Fruit fly (Drosophila melanogaster) whole organism, embryonic: ENCODE measurements around the gene CG3534.

ENCODE experiments used
- Abd-B ChIP-seq: fragments of 200-800 bp; sonication (Bioruptor generic); optimal IDR thresholded peaks from 2 replicates; lab custom pipeline; 2018; ENCODE audit warnings: missing biosample characterization, mild to moderate bottlenecking, missing genetic modification characterization, moderate library complexity
- Adf1 ChIP-seq: fragments of 200-800 bp; sonication (Bioruptor generic); IDR thresholded peaks from 2 replicates; pipeline ENCODE4 v1.3.6; 2022; ENCODE audit warnings: missing biosample characterization, missing genetic modification characterization
- Aef1 ChIP-seq: fragments of 200-800 bp; sonication (Bioruptor generic); IDR thresholded peaks from 3 replicates; pipeline ENCODE4 v1.3.6; 2022; ENCODE audit warnings: missing biosample characterization, missing genetic modification characterization
- Asciz ChIP-seq: fragments of 200-800 bp; sonication (Bioruptor generic); optimal IDR thresholded peaks from 2 replicates; lab custom pipeline; 2017; ENCODE audit warnings: missing biosample characterization, mild to moderate bottlenecking, missing genetic modification characterization, missing genetic modification reagents
- C15 ChIP-seq: fragments of 200-800 bp; sonication (Bioruptor generic); IDR thresholded peaks from 3 replicates; pipeline ENCODE4 v1.3.6; 2022; ENCODE audit warnings: missing biosample characterization, missing genetic modification characterization
- CG10209 ChIP-seq: fragments of 200-800 bp; sonication (Bioruptor generic); optimal IDR thresholded peaks from 3 replicates; lab custom pipeline; 2017; ENCODE audit warnings: missing biosample characterization, mild to moderate bottlenecking, missing genetic modification characterization, missing genetic modification reagents
- CG12104 ChIP-seq: fragments of 200-800 bp; sonication (Bioruptor generic); optimal IDR thresholded peaks from 3 replicates; lab custom pipeline; 2016; ENCODE audit warnings: missing biosample characterization, missing genetic modification characterization
- CG1233 ChIP-seq: fragments of 200-800 bp; sonication (Bioruptor generic); optimal IDR thresholded peaks from 4 replicates; lab custom pipeline; 2018; ENCODE audit warnings: missing biosample characterization, mild to moderate bottlenecking, missing genetic modification characterization
- CG1647 ChIP-seq: fragments of 200-800 bp; sonication (Bioruptor generic); optimal IDR thresholded peaks from 3 replicates; lab custom pipeline; 2016; ENCODE audit warnings: missing biosample characterization, missing genetic modification characterization
- CG16779 ChIP-seq: fragments of 200-800 bp; sonication (Bioruptor generic); IDR thresholded peaks from 2 replicates; pipeline ENCODE4 v1.3.6; 2022; ENCODE audit warnings: missing biosample characterization, missing genetic modification characterization
- CG17912 ChIP-seq: fragments of 200-800 bp; sonication (Bioruptor generic); optimal IDR thresholded peaks from 2 replicates; lab custom pipeline; 2018; ENCODE audit warnings: missing biosample characterization, mild to moderate bottlenecking, missing genetic modification characterization
- CG18011 ChIP-seq: fragments of 200-800 bp; sonication (Bioruptor generic); optimal IDR thresholded peaks from 2 replicates; lab custom pipeline; 2017; ENCODE audit warnings: missing biosample characterization, missing genetic modification characterization, mild to moderate bottlenecking, moderate library complexity, missing genotype
- CG18599 ChIP-seq: fragments of 200-800 bp; sonication (Bioruptor generic); optimal IDR thresholded peaks from 3 replicates; lab custom pipeline; 2017; ENCODE audit warnings: missing biosample characterization, missing genetic modification characterization, mild to moderate bottlenecking, moderate library complexity, missing genetic modification reagents
- CG31388 ChIP-seq: fragments of 200-800 bp; sonication (Bioruptor generic); optimal IDR thresholded peaks from 2 replicates; lab custom pipeline; 2016; ENCODE audit warnings: missing biosample characterization, missing genetic modification characterization
- CG6254 ChIP-seq: fragments of 200-800 bp; sonication (Bioruptor generic); optimal IDR thresholded peaks from 3 replicates; lab custom pipeline; 2017; ENCODE audit warnings: mild to moderate bottlenecking, missing biosample characterization, missing genetic modification reagents, missing genetic modification characterization
- CG7271 ChIP-seq: fragments of 200-800 bp; sonication (Bioruptor generic); optimal IDR thresholded peaks from 2 replicates; lab custom pipeline; 2018; ENCODE audit warnings: missing biosample characterization, mild to moderate bottlenecking, missing genetic modification characterization, moderate library complexity
- CG7987 ChIP-seq: fragments of 200-800 bp; sonication (Bioruptor generic); optimal IDR thresholded peaks from 2 replicates; lab custom pipeline; 2018; ENCODE audit warnings: missing biosample characterization, mild to moderate bottlenecking, missing genetic modification characterization, moderate library complexity
- CG8478 ChIP-seq: fragments of >200 bp; optimal IDR thresholded peaks from 2 replicates; lab custom pipeline; 2018
- Deaf1 ChIP-seq: fragments of 200-800 bp; optimal IDR thresholded peaks from 3 replicates; lab custom pipeline; 2019; ENCODE audit warnings: missing biosample characterization, mild to moderate bottlenecking, missing genetic modification characterization, moderate library complexity
- Drgx ChIP-seq: fragments of 200-800 bp; sonication (Bioruptor generic); IDR thresholded peaks from 2 replicates; pipeline ENCODE4 v1.3.6; 2022; ENCODE audit warnings: missing biosample characterization, missing genetic modification characterization
- E2f2 ChIP-seq: fragments of 200-800 bp; sonication (Bioruptor generic); IDR thresholded peaks from 2 replicates; pipeline ENCODE4 v1.3.6; 2022; ENCODE audit warnings: missing biosample characterization, missing genetic modification characterization
- Eip74EF ChIP-seq, 2 experiments: fragments of 200-800 bp in 1 of 2; fragments of >200 bp in 1 of 2; sonication (Bioruptor generic) in 1 of 2; optimal IDR thresholded peaks; 2 replicates each; lab custom pipeline; 2017 to 2019; ENCODE audit warnings: missing biosample characterization in 2 of 2, missing genetic modification characterization in 2 of 2, mild to moderate bottlenecking in 1 of 2, moderate library complexity in 1 of 2
- Elba2 ChIP-seq: fragments of 200-800 bp; sonication (Bioruptor generic); optimal IDR thresholded peaks from 3 replicates; lab custom pipeline; 2016; ENCODE audit warnings: missing biosample characterization, missing genetic modification characterization
- Gsc ChIP-seq: fragments of 200-800 bp; sonication (Bioruptor generic); IDR thresholded peaks from 2 replicates; pipeline ENCODE4 v1.3.6; 2022; ENCODE audit warnings: missing biosample characterization, missing genetic modification characterization
- HmgD ChIP-seq: fragments of 200-800 bp; sonication (Bioruptor generic); optimal IDR thresholded peaks from 3 replicates; lab custom pipeline; 2016; ENCODE audit warnings: missing biosample characterization, missing genetic modification characterization
- Med ChIP-seq: fragments of 200-800 bp; sonication (Bioruptor generic); peaks from one replicate; lab custom pipeline; 2016; ENCODE audit warnings: missing biosample characterization, missing genetic modification characterization, mild to moderate bottlenecking, inconsistent platforms, moderate library complexity
- NC2α ChIP-seq: fragments of 200-800 bp; sonication (Bioruptor generic); optimal IDR thresholded peaks from 2 replicates; lab custom pipeline; 2016; ENCODE audit warnings: missing biosample characterization, missing genetic modification characterization
- Opbp ChIP-seq: fragments of 200-800 bp; sonication (Bioruptor generic); IDR thresholded peaks from 3 replicates; pipeline ENCODE4 v1.3.6; 2022; ENCODE audit warnings: missing biosample characterization, missing genetic modification characterization; ENCODE audit not compliant: partially characterized antibody
- Scr ChIP-seq: fragments of 200-800 bp; sonication (Bioruptor generic); IDR thresholded peaks from 2 replicates; pipeline ENCODE4 v1.3.6; 2022; ENCODE audit warnings: missing biosample characterization, missing genetic modification characterization; ENCODE audit not compliant: partially characterized antibody
- ab ChIP-seq: fragments of 200-800 bp; sonication (Bioruptor generic); optimal IDR thresholded peaks from 2 replicates; lab custom pipeline; 2016; ENCODE audit warnings: missing biosample characterization, missing genetic modification characterization
- cad ChIP-seq: fragments of >200 bp; optimal IDR thresholded peaks from 2 replicates; lab custom pipeline; 2017; ENCODE audit warnings: missing biosample characterization, missing genetic modification characterization
- crol ChIP-seq: fragments of 200-800 bp; sonication (Bioruptor generic); IDR thresholded peaks from 2 replicates; pipeline ENCODE4 v1.3.6; 2022; ENCODE audit warnings: missing biosample characterization, missing genetic modification characterization
- dpn ChIP-seq, 2 experiments: fragments of 200-800 bp; sonication (Bioruptor generic); optimal IDR thresholded peaks; 3 replicates each; lab custom pipeline; 2016; ENCODE audit warnings: missing biosample characterization in 2 of 2, missing genetic modification characterization in 2 of 2
- fd64A ChIP-seq: fragments of 200-800 bp; sonication (Bioruptor generic); optimal IDR thresholded peaks from 3 replicates; lab custom pipeline; 2018; ENCODE audit warnings: missing biosample characterization, mild to moderate bottlenecking, missing genetic modification characterization
- gcm ChIP-seq: fragments of 200-800 bp; sonication (Bioruptor generic); optimal IDR thresholded peaks from 2 replicates; lab custom pipeline; 2019; ENCODE audit warnings: missing biosample characterization, mild to moderate bottlenecking, missing genetic modification characterization, moderate library complexity
- mld ChIP-seq: fragments of 200-800 bp; sonication (Bioruptor generic); IDR thresholded peaks from 3 replicates; pipeline ENCODE4 v1.3.6; 2022; ENCODE audit warnings: missing biosample characterization, missing genetic modification characterization; ENCODE audit not compliant: partially characterized antibody
- psq ChIP-seq: fragments of 200-800 bp; sonication (Bioruptor generic); optimal IDR thresholded peaks from 2 replicates; lab custom pipeline; 2017; ENCODE audit warnings: missing biosample characterization, missing genetic modification characterization
- rib ChIP-seq: fragments of 200-800 bp; sonication (Bioruptor generic); IDR thresholded peaks from 2 replicates; pipeline ENCODE4 v1.3.6; 2022; ENCODE audit warnings: missing biosample characterization, missing genetic modification characterization
- row ChIP-seq: fragments of 200-800 bp; sonication (Bioruptor generic); IDR thresholded peaks from 3 replicates; pipeline ENCODE4 v1.3.6; 2022; ENCODE audit warnings: missing biosample characterization, missing genetic modification characterization
- slbo ChIP-seq: fragments of 200-800 bp; sonication (Bioruptor generic); IDR thresholded peaks from 2 replicates; pipeline ENCODE4 v1.3.6; 2022; ENCODE audit warnings: missing biosample characterization, missing genetic modification characterization
- sna ChIP-seq: fragments of 200-800 bp; sonication (Bioruptor generic); IDR thresholded peaks from 2 replicates; pipeline ENCODE4 v1.3.6; 2022; ENCODE audit warnings: missing biosample characterization, missing genetic modification characterization; ENCODE audit not compliant: partially characterized antibody
- sob ChIP-seq: fragments of 200-800 bp; sonication (Bioruptor generic); IDR thresholded peaks from 2 replicates; pipeline ENCODE4 v1.3.6; 2022; ENCODE audit warnings: missing biosample characterization, missing genetic modification characterization
- sqz ChIP-seq: fragments of 200-800 bp; sonication (Bioruptor generic); optimal IDR thresholded peaks from 3 replicates; lab custom pipeline; 2018; ENCODE audit warnings: missing biosample characterization, mild to moderate bottlenecking, missing genetic modification characterization
- ssp ChIP-seq: fragments of 200-800 bp; sonication (Bioruptor generic); IDR thresholded peaks from 2 replicates; pipeline ENCODE4 v1.3.6; 2022; ENCODE audit warnings: missing biosample characterization, missing genetic modification characterization
- stwl ChIP-seq: fragments of 200-800 bp; sonication (Bioruptor generic); optimal IDR thresholded peaks from 3 replicates; lab custom pipeline; 2018; ENCODE audit warnings: missing biosample characterization, mild to moderate bottlenecking, missing genetic modification characterization, moderate library complexity
- tll ChIP-seq, 2 experiments: fragments of 200-800 bp in 1 of 2; fragments of >200 bp in 1 of 2; sonication (Bioruptor generic) in 1 of 2; optimal IDR thresholded peaks; 2 replicates each; lab custom pipeline; 2017 to 2019; ENCODE audit warnings: missing biosample characterization in 2 of 2, missing genetic modification characterization in 2 of 2, mild to moderate bottlenecking in 1 of 2, moderate library complexity in 1 of 2
- twi ChIP-seq: fragments of 200-800 bp; optimal IDR thresholded peaks from 2 replicates; lab custom pipeline; 2019; ENCODE audit warnings: missing biosample characterization, mild to moderate bottlenecking, missing genetic modification characterization, moderate library complexity

CG3534 gene

DNA sequence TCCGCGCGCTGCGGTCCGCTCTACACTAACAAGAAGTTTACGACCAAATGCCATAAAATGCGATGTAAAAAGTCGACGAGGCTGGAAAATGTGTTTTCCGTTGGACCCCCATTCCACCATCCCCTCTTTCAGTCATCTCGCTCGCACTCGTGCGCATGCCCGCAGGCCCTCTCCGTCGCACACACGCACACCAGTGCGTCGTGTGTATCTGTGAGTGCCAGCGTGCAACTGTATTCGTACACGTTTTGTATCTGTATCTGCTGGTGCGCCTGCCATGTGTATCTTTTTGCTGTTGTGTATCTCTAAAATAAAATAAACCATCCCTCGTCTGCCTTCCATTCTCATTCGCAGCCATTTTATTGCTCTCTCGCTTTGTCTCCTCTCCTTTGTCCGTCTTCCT, 36.0 kb upstream of the CG3534 start (continued):
- TF ChIP-seq slbo (GFP tag; lab: Robert Waterston, UW) (no peak), Opbp (no peak), stwl (tag; lab: Kevin White, UChicago) (no peak), dpn (GFP tag; optimal IDR thresholded peaks at IDR 0.05; lab: Kevin White, UChicago) (no peak), CG18011 (GFP tag; lab: Kevin White, UChicago) (no peak), twi (tag; lab: Kevin White, UChicago) (peak; percentile 94), Deaf1 (tag; lab: Kevin White, UChicago) (peak; percentile 43), row (GFP tag; lab: Robert Waterston, UW) (0 out of 3 replicates have a peak, but pooled peaks have one; percentile 6), CG31388 (no peak), sna (GFP tag; lab: Robert Waterston, UW) (no peak), crol (GFP tag; lab: Robert Waterston, UW) (peak; percentile 59), CG18599 (no peak), rib (GFP tag; lab: Robert Waterston, UW) (0 out of 2 replicates have a peak, but pooled peaks have one; percentile 23), psq (GFP tag; lab: Kevin White, UChicago) (peak; percentile 40), CG6254 (no peak), CG8478 (lab: Kevin White, UChicago) (peak; percentile 93), Adf1 (GFP tag; lab: Robert Waterston, UW) (0 out of 2 replicates have a peak, but pooled peaks have one; percentile 16), Asciz (no peak), ssp (GFP tag; lab: Robert Waterston, UW) (no peak), tll (GFP tag; optimal IDR thresholded peaks at IDR 0.05; lab: Kevin White, UChicago) (peak in 1 of 2 experiments; percentile 1), CG12104 (no peak), gcm (peak; percentile 70), CG7987 (no peak), Eip74EF (GFP tag; optimal IDR thresholded peaks at IDR 0.05; lab: Kevin White, UChicago) (no peak)
- TF ChIP-seq, all 482 proteins: peak for 29

- peak; percentile 60 for TF ChIP-seq Elba2 (GFP tag; lab: Kevin White, UChicago)
- no peak for TF ChIP-seq fd64A (GFP tag; lab: Kevin White, UChicago)
- TF ChIP-seq CG7271: peak; percentile 26
- no peak for TF ChIP-seq ab
- peak; percentile 19 for TF ChIP-seq Abd-B (GFP tag; lab: Kevin White, UChicago)
- TF ChIP-seq CG16779 (GFP tag; lab: Robert Waterston, UW): no peak
- TF ChIP-seq cad (GFP tag; lab: Kevin White, UChicago): peak; percentile 83
These were observed 33.9 kb upstream of the CG3534 start for dm6 chr3R:16962303-16962702.

DNA sequence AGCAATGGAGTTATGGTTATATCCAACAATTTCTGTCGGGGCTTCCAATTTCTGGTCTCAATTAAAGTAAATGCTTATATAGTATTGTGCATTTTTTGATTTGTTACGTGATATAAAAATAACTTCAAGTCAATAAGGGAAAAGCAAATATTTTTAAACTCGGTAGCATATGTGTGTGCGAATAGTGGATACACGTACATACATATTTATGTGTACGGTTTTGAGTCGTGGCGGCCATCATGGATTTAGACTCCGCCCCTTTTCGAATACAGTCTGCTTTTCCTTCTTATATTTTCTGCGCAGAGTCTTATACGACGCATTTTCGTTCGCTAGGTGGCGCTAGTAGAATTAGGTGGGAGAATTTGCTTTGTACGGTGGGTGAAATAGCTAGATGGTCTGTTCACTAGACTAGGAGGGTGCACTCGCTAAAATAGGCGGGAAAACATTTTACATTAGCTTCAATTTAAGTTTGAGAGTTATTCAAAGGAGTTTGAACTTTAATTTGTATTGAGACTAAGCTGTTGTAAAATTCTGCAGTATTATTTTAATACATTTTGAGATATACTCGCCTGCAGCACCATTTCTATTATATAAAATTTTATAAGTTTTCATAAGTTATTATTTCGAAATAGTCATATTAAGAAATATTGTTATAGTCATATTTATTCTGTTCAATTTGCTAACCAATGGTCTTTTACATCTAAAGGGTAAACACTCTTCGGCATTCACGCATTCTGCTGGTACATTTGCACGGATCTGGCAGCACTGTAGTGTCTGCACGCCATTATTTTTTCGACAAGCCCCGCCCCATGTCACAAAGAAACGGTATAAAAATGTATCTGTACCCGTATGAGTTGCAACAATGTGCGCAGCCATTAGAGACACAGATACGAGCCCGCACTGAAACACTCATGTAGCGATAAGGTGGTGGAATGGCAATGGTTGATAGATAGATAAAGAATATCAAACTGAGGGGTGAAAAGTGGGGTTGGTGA, 26.6 kb upstream of the CG3534 start:
- TF ChIP-seq E2f2 (peak; percentile 91), Drgx (no peak; the same call in 1 of the 2 replicates), CG1647 (no peak), sob (peak; percentile 78), Gsc (GFP tag; lab: Robert Waterston, UW) (no peak), HmgD (GFP tag; lab: Kevin White, UChicago) (no peak), CG1233 (GFP tag; lab: Kevin White, UChicago) (peak; percentile 68), Scr (GFP tag; lab: Robert Waterston, UW) (no peak), mld (GFP tag; lab: Robert Waterston, UW) (0 out of 3 replicates have a peak, but pooled peaks have one; percentile 36), Med (GFP tag; lab: Kevin White, UChicago) (peak; percentile 78), Aef1 (GFP tag; lab: Robert Waterston, UW) (peak; percentile 32; the same call in 1 of the 3 replicates), C15 (GFP tag; lab: Robert Waterston, UW) (no peak), CG10209 (GFP tag; lab: Kevin White, UChicago) (peak; percentile 59), CG17912 (GFP tag; lab: Kevin White, UChicago) (peak; percentile 1), NC2α (GFP tag; lab: Kevin White, UChicago) (no peak), sqz (GFP tag; lab: Kevin White, UChicago) (no peak)
